Worm (Caenorhabditis elegans) whole organism, L1 larva: ENCODE results near the gene epn-1.

ENCODE experiments used
- C04F5.9 ChIP-seq: sonication (generic microtip); optimal IDR thresholded peaks from 2 replicates; lab custom pipeline; 2016; ENCODE audit warnings: missing genetic modification characterization, missing compliant biosample characterization
- C34B4.2 ChIP-seq: sonication (generic microtip); optimal IDR thresholded peaks from 2 replicates; lab custom pipeline; 2017; ENCODE audit warnings: mild to moderate bottlenecking, missing genetic modification characterization, missing compliant biosample characterization
- aha-1 ChIP-seq: fragments of 150-350 bp; optimal IDR thresholded peaks from 2 replicates; lab custom pipeline; 2014; ENCODE audit warnings: missing biosample characterization, missing genetic modification characterization
- aly-2 ChIP-seq: fragments of 150-350 bp; optimal IDR thresholded peaks from 2 replicates; lab custom pipeline; 2014; ENCODE audit warnings: missing biosample characterization, missing genetic modification characterization
- ceh-63 ChIP-seq: fragments of 200-800 bp; sonication (Bioruptor generic); optimal IDR thresholded peaks from 2 replicates; lab custom pipeline; 2018; ENCODE audit warnings: mild to moderate bottlenecking, missing genetic modification characterization, missing compliant biosample characterization
- ceh-8 ChIP-seq: fragments of 200-800 bp; sonication (Bioruptor generic); optimal IDR thresholded peaks from 2 replicates; lab custom pipeline; 2018; ENCODE audit warnings: mild to moderate bottlenecking, missing genetic modification characterization, moderate library complexity, missing compliant biosample characterization
- ceh-82 ChIP-seq, 3 experiments: fragments of 150-350 bp in 1 of 3; sonication (generic microtip) in 2 of 3; optimal IDR thresholded peaks; 2 replicates each; lab custom pipeline; 2014 to 2017; ENCODE audit warnings: missing biosample characterization in 3 of 3, missing genetic modification characterization in 3 of 3
- efl-3 ChIP-seq: fragments of 200-800 bp; sonication (Bioruptor generic); optimal IDR thresholded peaks from 2 replicates; lab custom pipeline; 2018; ENCODE audit warnings: mild to moderate bottlenecking, missing genetic modification characterization, missing compliant biosample characterization
- egl-13 ChIP-seq: sonication (generic microtip); optimal IDR thresholded peaks from 2 replicates; lab custom pipeline; 2016; ENCODE audit warnings: missing genotype, missing genetic modification reagents, missing genetic modification characterization, missing compliant biosample characterization
- ets-5 ChIP-seq: fragments of 200-800 bp; sonication (Bioruptor generic); IDR thresholded peaks from 2 replicates; pipeline ENCODE4 v1.3.6; 2022; ENCODE audit warnings: missing genetic modification characterization, missing compliant biosample characterization
- fkh-10 ChIP-seq: sonication (generic microtip); optimal IDR thresholded peaks from 2 replicates; lab custom pipeline; 2017; ENCODE audit warnings: missing biosample characterization, missing genetic modification reagents, missing genetic modification characterization
- fkh-4 ChIP-seq: sonication (generic microtip); optimal IDR thresholded peaks from 2 replicates; lab custom pipeline; 2016; ENCODE audit warnings: missing compliant biosample characterization, missing genetic modification characterization, borderline replicate concordance
- grh-1 ChIP-seq: fragments of 200-800 bp; sonication (Bioruptor generic); IDR thresholded peaks from 2 replicates; pipeline ENCODE4 v1.3.6; 2022; ENCODE audit warnings: missing genetic modification reagents, missing genetic modification characterization, missing compliant biosample characterization
- hlh-17 ChIP-seq: fragments of 200-800 bp; sonication (Bioruptor generic); optimal IDR thresholded peaks from 2 replicates; lab custom pipeline; 2018; ENCODE audit warnings: missing genetic modification characterization, mild to moderate bottlenecking, missing compliant biosample characterization, moderate library complexity, borderline replicate concordance
- hlh-4 ChIP-seq: sonication (generic microtip); optimal IDR thresholded peaks from 2 replicates; lab custom pipeline; 2016; ENCODE audit warnings: mild to moderate bottlenecking, missing genetic modification characterization, missing compliant biosample characterization
- hpl-2 ChIP-seq: fragments of 150-350 bp; optimal IDR thresholded peaks from 2 replicates; lab custom pipeline; 2014; ENCODE audit warnings: missing biosample characterization, missing genetic modification reagents, missing genetic modification characterization
- irx-1 ChIP-seq: sonication (generic microtip); optimal IDR thresholded peaks from 2 replicates; lab custom pipeline; 2016; ENCODE audit warnings: missing genetic modification characterization, missing compliant biosample characterization
- isw-1 ChIP-seq: fragments of 200-800 bp; sonication (Bioruptor generic); IDR thresholded peaks from 2 replicates; pipeline ENCODE4 v1.3.6; 2022; ENCODE audit warnings: missing genetic modification characterization, missing compliant biosample characterization
- jun-1 ChIP-seq: fragments of 150-350 bp; optimal IDR thresholded peaks from 2 replicates; lab custom pipeline; 2014; ENCODE audit warnings: missing biosample characterization, missing genetic modification reagents, missing genetic modification characterization
- lin-15B ChIP-seq: fragments of 150-350 bp; sonication (generic microtip); optimal IDR thresholded peaks from 3 replicates; lab custom pipeline; 2014; ENCODE audit warnings: missing biosample characterization, missing genetic modification characterization
- lin-35 ChIP-seq, 2 experiments: fragments of 150-350 bp; optimal IDR thresholded peaks; 2 replicates each; lab custom pipeline; 2014; ENCODE audit warnings: missing biosample characterization in 2 of 2, missing genetic modification characterization in 2 of 2, missing genetic modification reagents in 2 of 2
- lir-3 ChIP-seq: sonication (generic microtip); optimal IDR thresholded peaks from 2 replicates; lab custom pipeline; 2016; ENCODE audit warnings: mild to moderate bottlenecking, missing genetic modification characterization, moderate library complexity, missing compliant biosample characterization; ENCODE audit not compliant: poor library complexity
- lsy-2 ChIP-seq, 2 experiments: fragments of 150-350 bp; optimal IDR thresholded peaks; 2 replicates each; lab custom pipeline; 2014; ENCODE audit warnings: missing biosample characterization in 2 of 2, missing genetic modification characterization in 2 of 2
- mef-2 ChIP-seq: fragments of 150-350 bp; optimal IDR thresholded peaks from 2 replicates; lab custom pipeline; 2014; ENCODE audit warnings: missing biosample characterization, missing genetic modification characterization
- nhr-19 ChIP-seq: fragments of 200-800 bp; sonication (Bioruptor generic); conservative IDR thresholded peaks from 2 replicates; pipeline ENCODE4 v1.3.6; 2022; ENCODE audit warnings: missing genetic modification characterization, missing compliant biosample characterization
- nhr-71 ChIP-seq: sonication (generic microtip); optimal IDR thresholded peaks from 2 replicates; lab custom pipeline; 2016; ENCODE audit warnings: mild to moderate bottlenecking, missing genetic modification characterization, moderate library complexity, missing compliant biosample characterization
- nhr-76 ChIP-seq: sonication (generic microtip); optimal IDR thresholded peaks from 2 replicates; lab custom pipeline; 2017; ENCODE audit warnings: missing biosample characterization, missing genetic modification characterization
- nhr-77 ChIP-seq: fragments of 150-350 bp; optimal IDR thresholded peaks from 2 replicates; lab custom pipeline; 2014; ENCODE audit warnings: missing biosample characterization, missing genetic modification characterization
- nhr-85 ChIP-seq: sonication (generic microtip); peaks from one replicate; lab custom pipeline; 2016; ENCODE audit warnings: missing genetic modification characterization, inconsistent platforms, missing compliant biosample characterization
- pag-3 ChIP-seq: sonication (generic microtip); optimal IDR thresholded peaks from 2 replicates; lab custom pipeline; 2017; ENCODE audit warnings: missing genetic modification characterization, mild to moderate bottlenecking, missing compliant biosample characterization, antibody characterized with exemption, borderline replicate concordance; ENCODE audit not compliant: insufficient read depth
- pqm-1 ChIP-seq: sonication (generic microtip); optimal IDR thresholded peaks from 3 replicates; lab custom pipeline; 2017; ENCODE audit warnings: missing biosample characterization, missing genetic modification characterization
- rnt-1 ChIP-seq: sonication (generic microtip); optimal IDR thresholded peaks from 2 replicates; lab custom pipeline; 2016; ENCODE audit warnings: mild to moderate bottlenecking, missing genetic modification characterization, moderate library complexity, missing compliant biosample characterization
- snpc-4 ChIP-seq: fragments of 150-350 bp; optimal IDR thresholded peaks from 2 replicates; lab custom pipeline; 2014; ENCODE audit warnings: missing biosample characterization, missing genetic modification characterization
- snu-23 ChIP-seq: sonication (generic microtip); optimal IDR thresholded peaks from 2 replicates; lab custom pipeline; 2016; ENCODE audit warnings: missing genetic modification characterization, missing compliant biosample characterization
- sox-4 ChIP-seq: sonication (generic microtip); optimal IDR thresholded peaks from 2 replicates; lab custom pipeline; 2016; ENCODE audit warnings: missing genetic modification characterization, missing compliant biosample characterization
- sptf-1 ChIP-seq: fragments of 150-350 bp; optimal IDR thresholded peaks from 2 replicates; lab custom pipeline; 2014; ENCODE audit warnings: missing biosample characterization, missing genetic modification characterization
- swsn-7 ChIP-seq: sonication (generic microtip); optimal IDR thresholded peaks from 2 replicates; lab custom pipeline; 2016; ENCODE audit warnings: missing genetic modification characterization, missing compliant biosample characterization
- tbx-2 ChIP-seq: sonication (generic microtip); optimal IDR thresholded peaks from 2 replicates; lab custom pipeline; 2016; ENCODE audit warnings: missing genetic modification characterization, missing compliant biosample characterization
- tlp-1 ChIP-seq: fragments of 150-350 bp; optimal IDR thresholded peaks from 2 replicates; lab custom pipeline; 2014; ENCODE audit warnings: missing biosample characterization, missing genetic modification characterization
- unc-130 ChIP-seq: fragments of 150-350 bp; optimal IDR thresholded peaks from 2 replicates; lab custom pipeline; 2017; ENCODE audit warnings: missing biosample characterization, missing genetic modification characterization, inconsistent platforms
- unc-30 ChIP-seq: sonication (generic microtip); optimal IDR thresholded peaks from 2 replicates; lab custom pipeline; 2017; ENCODE audit warnings: missing biosample characterization, missing genetic modification characterization
- unc-86 ChIP-seq: sonication (generic microtip); optimal IDR thresholded peaks from 2 replicates; lab custom pipeline; 2016; ENCODE audit warnings: missing genetic modification characterization, missing compliant biosample characterization
- unc-98 ChIP-seq: fragments of 200-800 bp; sonication (Bioruptor generic); IDR thresholded peaks from 2 replicates; pipeline ENCODE4 v1.3.6; 2022; ENCODE audit warnings: missing genetic modification characterization, missing compliant biosample characterization
- vab-15 ChIP-seq: sonication (generic microtip); optimal IDR thresholded peaks from 2 replicates; lab custom pipeline; 2017; ENCODE audit warnings: missing genotype, mild to moderate bottlenecking, missing genetic modification characterization, missing compliant biosample characterization
- zip-4 ChIP-seq: fragments of 200-800 bp; sonication (Bioruptor generic); optimal IDR thresholded peaks from 2 replicates; lab custom pipeline; 2018; ENCODE audit warnings: mild to moderate bottlenecking, missing genetic modification characterization, moderate library complexity, missing compliant biosample characterization
- ztf-11 ChIP-seq, 2 experiments: sonication (generic microtip); optimal IDR thresholded peaks; 2 replicates each; lab custom pipeline; 2016 to 2017; ENCODE audit warnings: missing genetic modification characterization in 2 of 2, missing biosample characterization in 1 of 2, missing compliant biosample characterization in 1 of 2
- ztf-4 ChIP-seq: fragments of 150-350 bp; optimal IDR thresholded peaks from 2 replicates; lab custom pipeline; 2014; ENCODE audit warnings: missing biosample characterization, missing genetic modification characterization

epn-1 gene

ce11 chrX:14813398-14813797 is 4.9 kb downstream of the epn-1 start (continued):
- TF ChIP-seq C04F5.9 (tag; lab: Kevin White, UChicago) (peak; percentile 23), mef-2 (tag; lab: Kevin White, UChicago) (no peak), vab-15 (tag; lab: Kevin White, UChicago) (no peak), ceh-63 (GFP tag; lab: Kevin White, UChicago) (no peak), C34B4.2 (tag; lab: Kevin White, UChicago) (no peak), ceh-8 (peak; percentile 87), hpl-2 (GFP tag; lab: Kevin White, UChicago) (peak; percentile 76), isw-1 (GFP tag; lab: Robert Waterston, UW) (peak; percentile 40), unc-98 (GFP tag; lab: Robert Waterston, UW) (no peak), fkh-10 (GFP tag; lab: Kevin White, UChicago) (peak; percentile 66), aly-2 (peak; percentile 75), sptf-1 (tag; lab: Kevin White, UChicago) (no peak), lin-15B (tag; lab: Kevin White, UChicago) (no peak), pqm-1 (tag; lab: Kevin White, UChicago) (no peak), zip-4 (peak; percentile 81), irx-1 (peak; percentile 90), hlh-17 (GFP tag; lab: Kevin White, UChicago) (no peak), ets-5 (GFP tag; lab: Robert Waterston, UW) (no peak), lsy-2 (tag; optimal IDR thresholded peaks at IDR 0.05; lab: Kevin White, UChicago) (peak; percentile 78 to 79), efl-3 (GFP tag; lab: Kevin White, UChicago) (no peak), unc-30 (tag; lab: Kevin White, UChicago) (no peak), egl-13 (tag; lab: Kevin White, UChicago) (peak; percentile 80), sox-4 (peak; percentile 75), snu-23 (GFP tag; lab: Kevin White, UChicago) (peak; percentile 91), tlp-1 (tag; lab: Kevin White, UChicago) (no peak), nhr-76 (tag; lab: Kevin White, UChicago) (no peak), tbx-2 (tag; lab: Kevin White, UChicago) (peak; percentile 84), jun-1 (tag; lab: Kevin White, UChicago) (peak; percentile 86), lir-3 (tag; lab: Kevin White, UChicago) (peak; percentile 66), hlh-4 (tag; lab: Kevin White, UChicago) (no peak), unc-130 (no peak), snpc-4 (tag; lab: Kevin White, UChicago) (peak; percentile 80), ztf-4 (tag; lab: Kevin White, UChicago) (peak; percentile 58), nhr-85 (tag; lab: Kevin White, UChicago) (peak; percentile 73), fkh-4 (tag; lab: Kevin White, UChicago) (peak; percentile 47), aha-1 (tag; lab: Kevin White, UChicago) (no peak), swsn-7 (tag; lab: Kevin White, UChicago) (peak; percentile 79)

- TF ChIP-seq sox-4 (no peak), grh-1 (GFP tag; lab: Robert Waterston, UW) (no peak), pag-3 (tag; lab: Kevin White, UChicago) (no peak), sptf-1 (tag; lab: Kevin White, UChicago) (no peak), nhr-77 (tag; lab: Kevin White, UChicago) (no peak), rnt-1 (tag; lab: Kevin White, UChicago) (no peak), nhr-76 (tag; lab: Kevin White, UChicago) (no peak), nhr-71 (tag; lab: Kevin White, UChicago) (no peak), unc-86 (tag; lab: Kevin White, UChicago) (no peak), lin-35 (GFP tag; optimal IDR thresholded peaks at IDR 0.05; lab: Kevin White, UChicago) (no peak), ztf-11 (tag; optimal IDR thresholded peaks at IDR 0.05; lab: Kevin White, UChicago) (no peak), hlh-4 (tag; lab: Kevin White, UChicago) (no peak), irx-1 (no peak), ceh-82 (tag; optimal IDR thresholded peaks at IDR 0.05; lab: Kevin White, UChicago) (no peak), fkh-4 (tag; lab: Kevin White, UChicago) (no peak), nhr-19 (GFP tag; lab: Robert Waterston, UW) (no peak), fkh-10 (GFP tag; lab: Kevin White, UChicago) (no peak), C04F5.9 (tag; lab: Kevin White, UChicago) (no peak)
Observed at ce11 chrX:14812061-14812460, 6.3 kb downstream of the epn-1 start, which contains the start of gene T04C10.3. Gene T04C10.3 (plus strand): TSS chrX:14812361.
